Worm (Caenorhabditis elegans): ENCODE measurements around the gene enri-2.
A peak's percentile ranks its signal among the peaks of the same experiment; 100 is the strongest.

Gene enri-2

DNA sequence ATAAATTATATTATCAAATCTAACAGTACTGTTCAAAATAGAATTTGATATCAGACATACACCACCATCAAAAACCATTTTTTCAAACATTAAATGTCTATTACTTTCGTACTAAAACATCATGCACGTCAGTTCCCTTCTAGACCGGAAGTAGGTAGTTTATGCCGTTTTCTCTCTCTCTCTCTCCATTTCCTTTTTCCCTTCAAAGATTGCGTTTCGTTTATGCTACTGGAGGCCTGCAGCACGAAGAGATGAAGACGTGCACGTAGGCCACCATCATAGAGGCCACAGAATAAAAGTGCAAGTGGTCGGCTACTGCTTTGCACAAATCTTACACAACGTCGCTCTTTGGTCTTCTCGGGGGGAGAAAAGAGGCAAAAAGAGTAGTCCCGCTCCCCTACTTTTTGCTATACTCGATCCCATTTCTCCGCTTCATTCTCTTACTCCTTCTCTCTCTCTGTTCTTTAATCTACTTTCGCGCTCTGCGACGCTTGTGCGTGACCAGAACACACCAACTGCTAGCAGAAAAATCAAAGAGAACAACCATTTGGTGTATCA is 15.9 kb downstream of the enri-2 start:
- TF ChIP-seq xbp-1 (tag; optimal IDR thresholded peaks at IDR 0.05) (peak; percentile 41), egl-27 (tag; optimal IDR thresholded peaks at IDR 0.05) (peak in 1 of 2 experiments; percentile 8), ceh-8 (GFP tag; optimal IDR thresholded peaks at IDR 0.05) (no peak), nhr-84 (tag; optimal IDR thresholded peaks at IDR 0.05) (no peak), mdl-1 (tag; optimal IDR thresholded peaks at IDR 0.05) (peak in 1 of 2 experiments; percentile 44), mep-1 (tag; optimal IDR thresholded peaks at IDR 0.05) (peak; percentile 44), rnt-1 (tag; optimal IDR thresholded peaks at IDR 0.05) (peak; percentile 84), swsn-7 (tag; optimal IDR thresholded peaks at IDR 0.05) (peak; percentile 65), jun-1 (tag; optimal IDR thresholded peaks at IDR 0.05) (no peak), fos-1 (tag; optimal IDR thresholded peaks at IDR 0.05) (peak; percentile 45), lsy-2 (tag; optimal IDR thresholded peaks at IDR 0.05) (peak; percentile 23 to 75), unc-86 (tag; optimal IDR thresholded peaks at IDR 0.05) (peak; percentile 61), ceh-63 (GFP tag; optimal IDR thresholded peaks at IDR 0.05) (no peak), tlp-1 (tag; optimal IDR thresholded peaks at IDR 0.05) (no peak), unc-30 (tag; optimal IDR thresholded peaks at IDR 0.05) (no peak), ztf-11 (tag; optimal IDR thresholded peaks at IDR 0.05) (no peak), nhr-19 (GFP tag; conservative IDR thresholded peaks at IDR 0.05) (peak; percentile 75), fkh-10 (GFP tag; optimal IDR thresholded peaks at IDR 0.05) (peak; percentile 93), isw-1 (GFP tag; IDR thresholded peaks at IDR 0.05) (peak; percentile 32), ceh-88 (GFP tag; IDR thresholded peaks at IDR 0.05) (no peak), ceh-90 (tag; optimal IDR thresholded peaks at IDR 0.05) (no peak), nhr-20 (tag; optimal IDR thresholded peaks at IDR 0.05) (peak; percentile 80), mef-2 (tag; optimal IDR thresholded peaks at IDR 0.05) (no peak), lin-35 (GFP tag; optimal IDR thresholded peaks at IDR 0.05) (peak in 1 of 2 experiments; percentile 4), lin-13 (GFP tag; optimal IDR thresholded peaks at IDR 0.05) (no peak), nhr-12 (tag; optimal IDR thresholded peaks at IDR 0.05) (no peak), lin-15B (tag; optimal IDR thresholded peaks at IDR 0.05) (no peak), vab-15 (tag; optimal IDR thresholded peaks at IDR 0.05) (no peak), skn-1 (tag; optimal IDR thresholded peaks at IDR 0.05) (no peak), sox-4 (tag; optimal IDR thresholded peaks at IDR 0.05) (no peak), grh-1 (GFP tag; IDR thresholded peaks at IDR 0.05) (0 out of 2 replicates have a peak, but pooled peaks have one; percentile 27), nhr-90 (tag; optimal IDR thresholded peaks at IDR 0.05; ENCODE audit: poor library complexity) (peak; percentile 22), irx-1 (tag; optimal IDR thresholded peaks at IDR 0.05) (peak; percentile 7), lir-3 (tag; optimal IDR thresholded peaks at IDR 0.05; ENCODE audit: poor library complexity) (peak; percentile 15), mab-9 (GFP tag; IDR thresholded peaks at IDR 0.05) (no peak; the same call in 1 of the 2 replicates), pag-3 (tag; optimal IDR thresholded peaks at IDR 0.05; ENCODE audit: borderline replicate concordance, insufficient read depth) (no peak), blmp-1 (tag; optimal IDR thresholded peaks at IDR 0.05) (peak; percentile 50), C16A3.4 (tag; optimal IDR thresholded peaks at IDR 0.05) (peak; percentile 47), nhr-28 (tag; optimal IDR thresholded peaks at IDR 0.05) (no peak), ets-5 (GFP tag; IDR thresholded peaks at IDR 0.05) (no peak), hlh-4 (tag; optimal IDR thresholded peaks at IDR 0.05) (no peak), C34B4.2 (tag; optimal IDR thresholded peaks at IDR 0.05) (no peak), ztf-4 (tag; optimal IDR thresholded peaks at IDR 0.05) (peak; percentile 75), alr-1 (tag; optimal IDR thresholded peaks at IDR 0.05; ENCODE audit: borderline replicate concordance) (no peak), sptf-1 (tag; optimal IDR thresholded peaks at IDR 0.05) (no peak), zag-1 (tag; optimal IDR thresholded peaks at IDR 0.05) (no peak), egl-13 (tag; optimal IDR thresholded peaks at IDR 0.05) (peak; percentile 86), Y116A8C.19 (tag; optimal IDR thresholded peaks at IDR 0.05; ENCODE audit: borderline replicate concordance) (no peak), snu-23 (GFP tag; optimal IDR thresholded peaks at IDR 0.05) (peak; percentile 68), dsc-1 (tag; optimal IDR thresholded peaks at IDR 0.05) (peak; percentile 38), fkh-8 (tag; optimal IDR thresholded peaks at IDR 0.05) (peak; percentile 83), C04F5.9 (tag; optimal IDR thresholded peaks at IDR 0.05) (no peak)

Measured in whole organism, L1 larva.